Worm (Caenorhabditis elegans) whole organism, young adult: ENCODE measurements around the gene C44H4.8.

Source experiments
- B0019.2 ChIP-seq: fragments of 200-800 bp; sonication (Bioruptor generic); conservative IDR thresholded peaks from 2 replicates; pipeline ENCODE4 v1.3.6; 2022; ENCODE audit warnings: missing genetic modification reagents, missing genetic modification characterization, missing compliant biosample characterization
- C17E4.6 ChIP-seq: fragments of 200-800 bp; sonication (Bioruptor generic); IDR thresholded peaks from 2 replicates; pipeline ENCODE4 v1.3.6; 2022; ENCODE audit warnings: missing genetic modification reagents, missing genetic modification characterization, missing compliant biosample characterization
- F22D6.2 ChIP-seq: sonication (generic microtip); optimal IDR thresholded peaks from 2 replicates; lab custom pipeline; 2016; ENCODE audit warnings: mild to moderate bottlenecking, missing genetic modification characterization, missing compliant biosample characterization
- F37B4.10 ChIP-seq: fragments of 200-800 bp; sonication (Bioruptor generic); IDR thresholded peaks from 2 replicates; pipeline ENCODE4 v1.3.6; 2022; ENCODE audit warnings: missing genetic modification characterization, missing compliant biosample characterization
- F55B11.4 ChIP-seq: sonication (generic microtip); optimal IDR thresholded peaks from 2 replicates; lab custom pipeline; 2016; ENCODE audit warnings: missing compliant biosample characterization, missing genetic modification characterization, borderline replicate concordance; ENCODE audit not compliant: insufficient read depth
- Y53F4B.3 ChIP-seq: fragments of 200-800 bp; sonication (Bioruptor generic); IDR thresholded peaks from 2 replicates; pipeline ENCODE4 v1.3.6; 2022; ENCODE audit warnings: missing genetic modification reagents, missing genetic modification characterization, missing compliant biosample characterization
- Y67H2A.10 ChIP-seq: fragments of 200-800 bp; sonication (Bioruptor generic); conservative IDR thresholded peaks from 2 replicates; pipeline ENCODE4 v1.3.6; 2022; ENCODE audit warnings: missing genetic modification reagents, missing genetic modification characterization, missing compliant biosample characterization
- Y79H2A.3 ChIP-seq: fragments of 200-800 bp; sonication (Bioruptor generic); conservative IDR thresholded peaks from 2 replicates; pipeline ENCODE4 v1.3.6; 2022; ENCODE audit warnings: missing genetic modification reagents, missing genetic modification characterization, missing compliant biosample characterization
- aptf-2 ChIP-seq: fragments of 200-800 bp; sonication (Bioruptor generic); conservative IDR thresholded peaks from 2 replicates; pipeline ENCODE4 v1.3.6; 2022; ENCODE audit warnings: missing genetic modification reagents, missing genetic modification characterization, missing compliant biosample characterization
- attf-3 ChIP-seq: fragments of 200-800 bp; sonication (Bioruptor generic); conservative IDR thresholded peaks from 2 replicates; pipeline ENCODE4 v1.3.6; 2022; ENCODE audit warnings: missing genetic modification reagents, missing genetic modification characterization, missing compliant biosample characterization
- ccch-3 ChIP-seq: fragments of 200-800 bp; sonication (Bioruptor generic); optimal IDR thresholded peaks from 2 replicates; lab custom pipeline; 2018; ENCODE audit warnings: mild to moderate bottlenecking, missing genetic modification characterization, missing compliant biosample characterization
- cebp-1 ChIP-seq, 2 experiments: fragments of 200-800 bp in 1 of 2; sonication (Bioruptor generic) in 1 of 2; sonication (generic microtip) in 1 of 2; IDR thresholded peaks in 1 of 2; optimal IDR thresholded peaks in 1 of 2; 2 replicates each; pipeline versions ENCODE4 v1.3.6 to Lab custom; 2017 to 2022; ENCODE audit warnings: missing compliant biosample characterization in 2 of 2, missing genetic modification characterization in 2 of 2, mild to moderate bottlenecking in 1 of 2, missing genetic modification reagents in 1 of 2, moderate library complexity in 1 of 2
- ceh-27 ChIP-seq: fragments of 200-800 bp; sonication (Bioruptor generic); optimal IDR thresholded peaks from 2 replicates; lab custom pipeline; 2018; ENCODE audit warnings: mild to moderate bottlenecking, missing genetic modification characterization, moderate library complexity, missing compliant biosample characterization
- ceh-91 ChIP-seq: fragments of 200-800 bp; sonication (Bioruptor generic); IDR thresholded peaks from 2 replicates; pipeline ENCODE4 v1.3.6; 2022; ENCODE audit warnings: missing genetic modification reagents, missing genetic modification characterization, missing compliant biosample characterization
- dpff-1 ChIP-seq: sonication (generic microtip); optimal IDR thresholded peaks from 2 replicates; lab custom pipeline; 2017; ENCODE audit warnings: mild to moderate bottlenecking, missing genetic modification characterization, missing compliant biosample characterization
- egl-44 ChIP-seq: fragments of 200-800 bp; sonication (Bioruptor generic); IDR thresholded peaks from 2 replicates; pipeline ENCODE4 v1.3.6; 2022; ENCODE audit warnings: missing genetic modification reagents, missing genetic modification characterization, missing compliant biosample characterization
- ets-4 ChIP-seq: fragments of 200-800 bp; sonication (Bioruptor generic); optimal IDR thresholded peaks from 2 replicates; lab custom pipeline; 2018; ENCODE audit warnings: mild to moderate bottlenecking, missing genetic modification characterization, missing compliant biosample characterization
- gei-17 ChIP-seq: fragments of 200-800 bp; sonication (Bioruptor generic); optimal IDR thresholded peaks from 2 replicates; lab custom pipeline; 2018; ENCODE audit warnings: mild to moderate bottlenecking, missing genetic modification characterization, missing compliant biosample characterization
- hlh-26 ChIP-seq: fragments of 200-800 bp; sonication (Bioruptor generic); conservative IDR thresholded peaks from 2 replicates; pipeline ENCODE4 v1.3.6; 2022; ENCODE audit warnings: missing genetic modification reagents, missing genetic modification characterization, missing compliant biosample characterization
- lin-40 ChIP-seq: sonication (generic microtip); optimal IDR thresholded peaks from 2 replicates; lab custom pipeline; 2016; ENCODE audit warnings: missing genetic modification characterization, mild to moderate bottlenecking, missing compliant biosample characterization, missing genotype, missing genetic modification reagents
- lin-54 ChIP-seq: fragments of 200-800 bp; sonication (Bioruptor generic); optimal IDR thresholded peaks from 2 replicates; lab custom pipeline; 2018; ENCODE audit warnings: mild to moderate bottlenecking, missing genetic modification characterization, missing compliant biosample characterization
- nhr-90 ChIP-seq: sonication (generic microtip); optimal IDR thresholded peaks from 2 replicates; lab custom pipeline; 2016; ENCODE audit warnings: missing genotype, mild to moderate bottlenecking, missing genetic modification characterization, missing compliant biosample characterization
- rcor-1 ChIP-seq: fragments of 200-800 bp; sonication (Bioruptor generic); IDR thresholded peaks from 2 replicates; pipeline ENCODE4 v1.3.6; 2022; ENCODE audit warnings: missing genetic modification reagents, missing genetic modification characterization, missing compliant biosample characterization
- repo-1 ChIP-seq: sonication (generic microtip); optimal IDR thresholded peaks from 2 replicates; lab custom pipeline; 2017; ENCODE audit warnings: mild to moderate bottlenecking, missing genetic modification characterization, missing compliant biosample characterization
- snpc-4 ChIP-seq, 5 experiments: fragments of 150-350 bp in 1 of 5; sonication (generic microtip) in 4 of 5; optimal IDR thresholded peaks; 2 replicates each; lab custom pipeline; 2014 to 2018; ENCODE audit warnings: missing genetic modification characterization in 5 of 5, missing biosample characterization in 3 of 5, antibody characterized with exemption in 2 of 5, mild to moderate bottlenecking in 2 of 5, missing compliant biosample characterization in 2 of 5, missing genotype in 2 of 5, moderate library complexity in 2 of 5, missing genetic modification reagents in 1 of 5
- sptf-2 ChIP-seq: fragments of 200-800 bp; sonication (Bioruptor generic); optimal IDR thresholded peaks from 2 replicates; lab custom pipeline; 2018; ENCODE audit warnings: mild to moderate bottlenecking, missing genetic modification characterization, missing compliant biosample characterization
- tbx-9 ChIP-seq: sonication (generic microtip); optimal IDR thresholded peaks from 2 replicates; lab custom pipeline; 2016; ENCODE audit warnings: borderline replicate concordance, missing genetic modification characterization, inconsistent platforms, missing compliant biosample characterization
- tlf-1 ChIP-seq: fragments of 200-800 bp; sonication (Bioruptor generic); optimal IDR thresholded peaks from 2 replicates; lab custom pipeline; 2018; ENCODE audit warnings: mild to moderate bottlenecking, missing genetic modification characterization, missing compliant biosample characterization
- zfh-2 ChIP-seq: fragments of 200-800 bp; sonication (Bioruptor generic); conservative IDR thresholded peaks from 2 replicates; pipeline ENCODE4 v1.3.6; 2022; ENCODE audit warnings: missing genetic modification reagents, missing genetic modification characterization, missing compliant biosample characterization
- ztf-22 ChIP-seq: fragments of 200-800 bp; sonication (Bioruptor generic); optimal IDR thresholded peaks from 2 replicates; lab custom pipeline; 2018; ENCODE audit warnings: mild to moderate bottlenecking, missing genetic modification characterization, moderate library complexity, missing compliant biosample characterization
- ztf-25 ChIP-seq: fragments of 200-800 bp; sonication (Bioruptor generic); IDR thresholded peaks from 2 replicates; pipeline ENCODE4 v1.3.6; 2022; ENCODE audit warnings: missing genetic modification reagents, missing genetic modification characterization, missing compliant biosample characterization
- ztf-6 ChIP-seq: fragments of 200-800 bp; sonication (Bioruptor generic); IDR thresholded peaks from 2 replicates; pipeline ENCODE4 v1.3.6; 2022; ENCODE audit warnings: missing genetic modification reagents, missing genetic modification characterization, missing compliant biosample characterization

C44H4.8 gene

DNA sequence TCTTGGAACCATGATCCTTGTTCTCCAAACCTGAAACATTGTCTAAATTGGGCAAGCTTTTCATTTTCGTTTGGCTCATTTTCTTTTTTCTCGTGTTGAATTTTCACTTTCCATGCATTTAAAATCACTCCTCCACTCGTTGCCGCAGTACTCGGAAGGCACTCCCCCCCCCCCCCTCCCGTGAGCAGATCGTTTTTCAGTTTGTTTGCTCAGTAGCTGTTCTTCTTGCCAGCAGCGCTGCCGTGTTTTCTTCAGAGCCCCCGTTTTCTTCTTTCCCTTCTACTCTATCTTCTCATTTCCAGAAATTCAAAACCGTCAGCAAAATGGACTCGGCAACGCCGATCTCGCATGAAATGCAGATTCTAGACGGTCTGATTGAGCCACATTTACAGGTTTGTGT is at the start of gene C44H4.8:
Gene C44H4.8, plus strand, starts transcription at position 301 of the 400 bp plus-strand sequence.
- TF ChIP-seq nhr-90 (tag; lab: Kevin White, UChicago) (no peak), snpc-4 (GFP tag; optimal IDR thresholded peaks at IDR 0.05; lab: Kevin White, UChicago) (no peak), snpc-4 (tag; optimal IDR thresholded peaks at IDR 0.05; lab: Kevin White, UChicago) (no peak), tbx-9 (no peak), ccch-3 (GFP tag; lab: Kevin White, UChicago) (no peak), tlf-1 (no peak), egl-44 (GFP tag; lab: Robert Waterston, UW) (no peak), repo-1 (tag; lab: Kevin White, UChicago) (no peak), ztf-22 (GFP tag; lab: Kevin White, UChicago) (no peak), ceh-91 (GFP tag; lab: Robert Waterston, UW) (no peak), hlh-26 (no peak), C17E4.6 (GFP tag; lab: Robert Waterston, UW) (no peak), cebp-1 (GFP tag; IDR thresholded peaks at IDR 0.05; lab: Robert Waterston, UW) (no peak), cebp-1 (tag; optimal IDR thresholded peaks at IDR 0.05; lab: Kevin White, UChicago) (no peak), Y79H2A.3 (GFP tag; lab: Robert Waterston, UW) (no peak), sptf-2 (GFP tag; lab: Kevin White, UChicago) (no peak), Y53F4B.3 (GFP tag; lab: Robert Waterston, UW) (no peak), gei-17 (GFP tag; lab: Kevin White, UChicago) (no peak)

DNA sequence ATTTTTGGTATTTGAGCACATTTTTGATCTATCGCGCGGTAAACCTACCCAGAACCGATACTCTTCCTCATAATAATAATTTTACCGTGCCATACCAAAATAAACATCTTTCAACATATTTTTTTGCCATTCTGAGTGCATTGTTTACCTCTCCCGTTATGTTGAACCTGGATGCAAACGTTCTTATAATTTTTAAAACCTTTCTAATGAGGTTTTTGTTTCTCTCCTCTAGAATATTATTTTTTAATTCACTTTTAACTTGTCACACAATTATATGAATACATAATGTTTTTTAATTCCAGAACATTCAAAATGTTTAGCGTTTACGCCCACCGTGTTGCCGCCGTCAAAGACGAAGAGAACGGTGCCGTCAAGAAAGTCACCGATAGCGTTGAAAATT is 49.4 kb upstream of the C44H4.8 start, which contains the start of gene enri-2:
Gene enri-2, plus strand, starts transcription at position 301 of the 400 bp plus-strand sequence.
- TF ChIP-seq ztf-25 (GFP tag; lab: Robert Waterston, UW) (no peak), F55B11.4 (tag; lab: Kevin White, UChicago) (no peak), F22D6.2 (tag; lab: Kevin White, UChicago) (no peak), aptf-2 (GFP tag; lab: Robert Waterston, UW) (no peak), F37B4.10 (GFP tag; lab: Robert Waterston, UW) (no peak), Y53F4B.3 (GFP tag; lab: Robert Waterston, UW) (no peak), nhr-90 (tag; lab: Kevin White, UChicago) (no peak), ztf-6 (GFP tag; lab: Robert Waterston, UW) (no peak), lin-54 (GFP tag; lab: Kevin White, UChicago) (no peak), attf-3 (GFP tag; lab: Robert Waterston, UW) (no peak), rcor-1 (no peak), cebp-1 (GFP tag; IDR thresholded peaks at IDR 0.05; lab: Robert Waterston, UW) (no peak), cebp-1 (tag; optimal IDR thresholded peaks at IDR 0.05; lab: Kevin White, UChicago) (no peak), dpff-1 (tag; lab: Kevin White, UChicago) (no peak), zfh-2 (GFP tag; lab: Robert Waterston, UW) (no peak)

DNA sequence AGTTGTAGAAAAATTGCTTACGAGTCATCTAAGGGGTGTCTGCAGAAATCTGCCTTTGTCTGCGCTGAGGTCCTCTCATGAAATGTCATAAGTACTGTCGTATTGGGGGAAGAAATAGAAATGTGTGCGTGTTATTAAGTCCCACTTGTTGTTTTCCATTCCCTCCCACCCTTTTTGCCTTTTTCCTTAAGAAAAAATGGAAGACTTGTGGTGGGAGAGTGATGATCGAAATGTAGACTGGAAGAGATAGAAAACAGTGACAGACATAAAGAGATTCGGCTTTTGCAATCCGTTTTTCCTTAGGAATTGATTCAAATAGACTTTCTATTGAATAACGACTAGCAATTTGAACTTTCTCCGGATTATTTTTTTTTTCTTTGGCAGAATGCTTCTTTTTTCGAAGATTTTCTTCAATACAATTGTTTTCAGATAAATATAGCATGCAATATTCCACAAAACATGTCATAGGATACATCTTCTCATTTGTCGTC is 45.2 kb upstream of the C44H4.8 start, which contains the start of gene ram-5:
Gene ram-5, plus strand, starts transcription at position 441 of the 491 bp plus-strand sequence.
- TF ChIP-seq ceh-27 (peak; percentile 16), B0019.2 (GFP tag; lab: Robert Waterston, UW) (no peak), tlf-1 (no peak)

DNA sequence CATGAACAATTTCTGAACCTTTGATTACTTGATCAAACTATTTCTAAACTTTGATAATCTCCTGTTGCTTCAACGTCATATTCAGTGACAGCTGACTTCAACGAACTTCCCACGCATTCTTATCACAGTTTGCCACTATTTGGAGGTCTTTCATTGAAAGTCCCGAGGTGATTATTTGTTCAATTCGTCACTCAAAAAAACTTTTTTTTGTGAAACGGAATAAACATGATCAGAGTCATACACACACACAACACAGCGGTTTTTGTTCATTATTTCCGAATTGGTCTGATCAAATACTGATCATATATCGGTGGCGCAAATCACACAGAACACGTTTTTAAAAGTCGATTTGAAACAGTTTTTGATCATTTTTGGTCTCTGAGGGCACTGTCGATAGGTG is 38.5 kb upstream of the C44H4.8 start:
- TF ChIP-seq lin-54 (GFP tag; lab: Kevin White, UChicago): no peak
- TF ChIP-seq ets-4: no peak
- TF ChIP-seq Y53F4B.3 (GFP tag; lab: Robert Waterston, UW): no peak
- no peak for TF ChIP-seq Y67H2A.10 (GFP tag; lab: Robert Waterston, UW)
- TF ChIP-seq cebp-1 (GFP tag; IDR thresholded peaks at IDR 0.05; lab: Robert Waterston, UW): no peak
- TF ChIP-seq cebp-1 (tag; optimal IDR thresholded peaks at IDR 0.05; lab: Kevin White, UChicago): no peak
- TF ChIP-seq B0019.2 (GFP tag; lab: Robert Waterston, UW): no peak
- no peak for TF ChIP-seq lin-40 (tag; lab: Kevin White, UChicago)
- no peak for TF ChIP-seq gei-17 (GFP tag; lab: Kevin White, UChicago)
